Worm (Caenorhabditis elegans) whole organism, L1 larva: ENCODE results near the gene mdt-9.

Experiments used
- F16B12.6 ChIP-seq: fragments of 150-350 bp; optimal IDR thresholded peaks from 2 replicates; lab custom pipeline; 2014; ENCODE audit warnings: missing biosample characterization, missing genetic modification characterization
- Y116A8C.19 ChIP-seq: sonication (generic microtip); optimal IDR thresholded peaks from 2 replicates; lab custom pipeline; 2016; ENCODE audit warnings: missing compliant biosample characterization, missing genetic modification characterization, borderline replicate concordance
- aha-1 ChIP-seq: fragments of 150-350 bp; optimal IDR thresholded peaks from 2 replicates; lab custom pipeline; 2014; ENCODE audit warnings: missing biosample characterization, missing genetic modification characterization
- blmp-1 ChIP-seq: fragments of 150-350 bp; optimal IDR thresholded peaks from 2 replicates; lab custom pipeline; 2014; ENCODE audit warnings: missing biosample characterization, missing genetic modification characterization
- ceh-88 ChIP-seq: fragments of 200-800 bp; sonication (Bioruptor generic); IDR thresholded peaks from 2 replicates; pipeline ENCODE4 v1.3.6; 2022; ENCODE audit warnings: missing genetic modification characterization, missing compliant biosample characterization
- efl-1 ChIP-seq, 4 experiments: fragments of 150-350 bp; optimal IDR thresholded peaks in 3 of 4; peaks in 1 of 4; 1 replicate in 1 of 4; 2 replicates in 3 of 4; lab custom pipeline; 2014; ENCODE audit warnings: missing biosample characterization in 2 of 4, missing genetic modification characterization in 2 of 4, missing genetic modification reagents in 2 of 4
- efl-3 ChIP-seq: fragments of 200-800 bp; sonication (Bioruptor generic); optimal IDR thresholded peaks from 2 replicates; lab custom pipeline; 2018; ENCODE audit warnings: mild to moderate bottlenecking, missing genetic modification characterization, missing compliant biosample characterization
- elt-2 ChIP-seq: sonication (generic microtip); optimal IDR thresholded peaks from 2 replicates; lab custom pipeline; 2016; ENCODE audit warnings: missing genetic modification characterization, mild to moderate bottlenecking, inconsistent platforms, missing compliant biosample characterization, missing genetic modification reagents
- elt-3 ChIP-seq, 6 experiments: fragments of 150-350 bp in 1 of 6; sonication (generic microtip); optimal IDR thresholded peaks; 2 replicates each; lab custom pipeline; 2017 to 2018; ENCODE audit warnings: missing biosample characterization in 6 of 6, missing genetic modification characterization in 6 of 6, inconsistent platforms in 1 of 6
- ets-5 ChIP-seq: fragments of 200-800 bp; sonication (Bioruptor generic); IDR thresholded peaks from 2 replicates; pipeline ENCODE4 v1.3.6; 2022; ENCODE audit warnings: missing genetic modification characterization, missing compliant biosample characterization
- fkh-10 ChIP-seq: sonication (generic microtip); optimal IDR thresholded peaks from 2 replicates; lab custom pipeline; 2017; ENCODE audit warnings: missing biosample characterization, missing genetic modification reagents, missing genetic modification characterization
- fkh-8 ChIP-seq: sonication (generic microtip); optimal IDR thresholded peaks from 2 replicates; lab custom pipeline; 2016; ENCODE audit warnings: mild to moderate bottlenecking, missing genetic modification characterization, missing compliant biosample characterization
- hlh-4 ChIP-seq: sonication (generic microtip); optimal IDR thresholded peaks from 2 replicates; lab custom pipeline; 2016; ENCODE audit warnings: mild to moderate bottlenecking, missing genetic modification characterization, missing compliant biosample characterization
- hpl-2 ChIP-seq: fragments of 150-350 bp; optimal IDR thresholded peaks from 2 replicates; lab custom pipeline; 2014; ENCODE audit warnings: missing biosample characterization, missing genetic modification reagents, missing genetic modification characterization
- isw-1 ChIP-seq: fragments of 200-800 bp; sonication (Bioruptor generic); IDR thresholded peaks from 2 replicates; pipeline ENCODE4 v1.3.6; 2022; ENCODE audit warnings: missing genetic modification characterization, missing compliant biosample characterization
- jun-1 ChIP-seq: fragments of 150-350 bp; optimal IDR thresholded peaks from 2 replicates; lab custom pipeline; 2014; ENCODE audit warnings: missing biosample characterization, missing genetic modification reagents, missing genetic modification characterization
- lin-13 ChIP-seq: fragments of 150-350 bp; optimal IDR thresholded peaks from 2 replicates; lab custom pipeline; 2014; ENCODE audit warnings: missing biosample characterization, missing genetic modification reagents, missing genetic modification characterization
- lin-14 ChIP-seq: fragments of 200-800 bp; sonication (Bioruptor generic); optimal IDR thresholded peaks from 2 replicates; lab custom pipeline; 2018; ENCODE audit warnings: mild to moderate bottlenecking, missing genetic modification characterization, moderate library complexity, missing compliant biosample characterization
- lin-39 ChIP-seq: fragments of 150-350 bp; optimal IDR thresholded peaks from 2 replicates; lab custom pipeline; 2014; ENCODE audit warnings: missing biosample characterization, missing genetic modification reagents, missing genetic modification characterization
- lsy-2 ChIP-seq, 2 experiments: fragments of 150-350 bp; optimal IDR thresholded peaks; 2 replicates each; lab custom pipeline; 2014; ENCODE audit warnings: missing biosample characterization in 2 of 2, missing genetic modification characterization in 2 of 2
- nhr-12 ChIP-seq: sonication (generic microtip); optimal IDR thresholded peaks from 2 replicates; lab custom pipeline; 2017; ENCODE audit warnings: missing biosample characterization, missing genetic modification characterization
- nhr-237 ChIP-seq: fragments of 150-350 bp; optimal IDR thresholded peaks from 2 replicates; lab custom pipeline; 2014; ENCODE audit warnings: missing biosample characterization, missing genetic modification characterization
- nhr-28 ChIP-seq: fragments of 150-350 bp; optimal IDR thresholded peaks from 2 replicates; lab custom pipeline; 2014; ENCODE audit warnings: missing biosample characterization, missing genetic modification characterization
- nhr-47 ChIP-seq: sonication (generic microtip); optimal IDR thresholded peaks from 2 replicates; lab custom pipeline; 2016; ENCODE audit warnings: mild to moderate bottlenecking, missing genetic modification characterization, moderate library complexity, missing compliant biosample characterization
- nhr-76 ChIP-seq: sonication (generic microtip); optimal IDR thresholded peaks from 2 replicates; lab custom pipeline; 2017; ENCODE audit warnings: missing biosample characterization, missing genetic modification characterization
- nhr-90 ChIP-seq: sonication (generic microtip); optimal IDR thresholded peaks from 2 replicates; lab custom pipeline; 2016; ENCODE audit warnings: mild to moderate bottlenecking, missing genetic modification characterization, missing compliant biosample characterization; ENCODE audit not compliant: poor library complexity
- pag-3 ChIP-seq: sonication (generic microtip); optimal IDR thresholded peaks from 2 replicates; lab custom pipeline; 2017; ENCODE audit warnings: missing genetic modification characterization, mild to moderate bottlenecking, missing compliant biosample characterization, antibody characterized with exemption, borderline replicate concordance; ENCODE audit not compliant: insufficient read depth
- rnt-1 ChIP-seq: sonication (generic microtip); optimal IDR thresholded peaks from 2 replicates; lab custom pipeline; 2016; ENCODE audit warnings: mild to moderate bottlenecking, missing genetic modification characterization, moderate library complexity, missing compliant biosample characterization
- snpc-4 ChIP-seq: fragments of 150-350 bp; optimal IDR thresholded peaks from 2 replicates; lab custom pipeline; 2014; ENCODE audit warnings: missing biosample characterization, missing genetic modification characterization
- snu-23 ChIP-seq: sonication (generic microtip); optimal IDR thresholded peaks from 2 replicates; lab custom pipeline; 2016; ENCODE audit warnings: missing genetic modification characterization, missing compliant biosample characterization
- sptf-1 ChIP-seq: fragments of 150-350 bp; optimal IDR thresholded peaks from 2 replicates; lab custom pipeline; 2014; ENCODE audit warnings: missing biosample characterization, missing genetic modification characterization
- sup-37 ChIP-seq: fragments of 200-800 bp; sonication (Bioruptor generic); optimal IDR thresholded peaks from 2 replicates; lab custom pipeline; 2018; ENCODE audit warnings: mild to moderate bottlenecking, missing genetic modification characterization, missing compliant biosample characterization
- unc-30 ChIP-seq: sonication (generic microtip); optimal IDR thresholded peaks from 2 replicates; lab custom pipeline; 2017; ENCODE audit warnings: missing biosample characterization, missing genetic modification characterization
- xbp-1 ChIP-seq: sonication (generic microtip); optimal IDR thresholded peaks from 2 replicates; lab custom pipeline; 2016; ENCODE audit warnings: missing genetic modification characterization, missing compliant biosample characterization
- zag-1 ChIP-seq: fragments of 150-350 bp; optimal IDR thresholded peaks from 2 replicates; lab custom pipeline; 2014; ENCODE audit warnings: missing biosample characterization, missing genetic modification characterization

mdt-9 gene

DNA sequence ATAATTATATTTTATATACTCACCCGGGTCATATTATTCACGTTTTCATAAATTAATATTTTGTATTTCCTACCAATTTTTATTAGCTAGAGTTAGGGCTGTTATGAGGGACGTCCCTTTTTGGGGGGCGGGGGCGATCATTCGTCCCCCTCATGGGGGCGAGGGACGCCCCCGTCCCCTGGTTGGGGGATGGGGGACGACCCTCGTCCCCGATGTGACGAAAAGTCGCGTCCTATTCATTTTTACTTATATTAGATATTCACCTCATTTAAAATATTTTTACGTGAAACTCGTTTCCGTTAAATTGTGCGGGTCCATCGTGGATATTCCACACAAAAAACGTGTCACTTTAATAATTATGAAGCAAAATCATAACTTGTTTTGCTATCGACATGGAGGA is 37.6 kb upstream of the mdt-9 start, which contains the start of gene W02A2.12:
TSS of gene W02A2.12 (minus strand) at position 240 of the 400 bp plus-strand sequence.
- TF ChIP-seq ets-5 (GFP tag; lab: Robert Waterston, UW): no peak
- no peak for TF ChIP-seq F16B12.6
- TF ChIP-seq, all 84 proteins: peak for 0

DNA sequence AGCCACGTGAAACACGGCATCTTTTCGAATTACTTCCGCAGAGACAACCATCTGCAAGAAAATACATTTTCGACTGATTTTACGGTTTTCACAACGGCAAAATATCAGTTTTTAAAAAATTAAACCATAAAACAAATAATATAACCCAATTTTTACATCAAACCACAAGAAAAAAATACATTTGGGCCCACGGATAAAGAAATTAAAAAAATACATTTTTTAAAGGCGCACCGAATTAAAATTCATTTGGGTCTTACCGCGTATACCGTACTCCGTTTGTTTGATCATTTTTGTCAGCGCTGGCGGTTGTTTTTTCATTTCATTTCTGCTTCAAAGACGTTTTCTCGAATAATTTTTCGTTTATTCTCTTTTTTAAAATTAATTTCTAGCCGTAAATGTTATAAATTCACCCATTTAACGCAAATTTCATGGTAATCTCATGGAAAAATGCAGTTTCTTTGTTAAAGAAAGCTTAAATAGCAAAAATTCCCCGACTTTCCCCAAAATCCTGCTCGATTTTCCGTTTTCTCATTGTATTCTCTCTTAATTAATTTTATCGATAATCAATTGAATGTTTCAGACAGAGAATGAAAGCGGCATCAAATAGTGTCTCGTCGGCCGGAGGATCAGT is 32.9 kb upstream of the mdt-9 start, which contains the start of the genes rec-8 and mex-5:
TSS of gene rec-8 (minus strand) at position 51 of the 631 bp plus-strand sequence.
TSS of gene mex-5 (plus strand) at position 581 of the 631 bp plus-strand sequence.
- TF ChIP-seq lin-13 (GFP tag; lab: Kevin White, UChicago): no peak
- TF ChIP-seq fkh-8 (tag; lab: Kevin White, UChicago): no peak
- no peak for TF ChIP-seq lin-39 (tag; lab: Kevin White, UChicago)
- TF ChIP-seq lsy-2 (tag; optimal IDR thresholded peaks at IDR 0.05; lab: Kevin White, UChicago): no peak
- TF ChIP-seq pag-3: no peak
- TF ChIP-seq nhr-47 (tag; lab: Kevin White, UChicago): no peak
- TF ChIP-seq sptf-1: no peak
- TF ChIP-seq unc-30: no peak
- TF ChIP-seq elt-2 (tag; lab: Kevin White, UChicago): no peak
- TF ChIP-seq isw-1 (GFP tag; lab: Robert Waterston, UW): no peak
- no peak for TF ChIP-seq nhr-12
- no peak for TF ChIP-seq efl-1 (optimal IDR thresholded peaks at IDR 0.05; lab: Kevin White, UChicago)
- no peak for TF ChIP-seq efl-1 (GFP tag; optimal IDR thresholded peaks at IDR 0.05 in 1 of 2; lab: Kevin White, UChicago)
- TF ChIP-seq jun-1: no peak
- no peak for TF ChIP-seq hlh-4 (tag; lab: Kevin White, UChicago)
- no peak for TF ChIP-seq efl-3 (GFP tag; lab: Kevin White, UChicago)
- TF ChIP-seq sup-37: no peak

- TF ChIP-seq zag-1 (tag; lab: Kevin White, UChicago) (no peak), nhr-237 (tag; lab: Kevin White, UChicago) (no peak), efl-1 (optimal IDR thresholded peaks at IDR 0.05; lab: Kevin White, UChicago) (no peak), efl-1 (GFP tag; optimal IDR thresholded peaks at IDR 0.05 in 1 of 2; lab: Kevin White, UChicago) (peak in 1 of 2 experiments; percentile 91), aha-1 (no peak), nhr-90 (tag; lab: Kevin White, UChicago) (no peak), hpl-2 (GFP tag; lab: Kevin White, UChicago) (no peak)
Measured at ce11 chrIV:13354044-13354443, 32.1 kb upstream of the mdt-9 start.

ce11 chrIV:13356005-13356404 is 30.2 kb upstream of the mdt-9 start:
- no peak for TF ChIP-seq blmp-1 (tag; lab: Kevin White, UChicago)
- TF ChIP-seq xbp-1 (tag; lab: Kevin White, UChicago): no peak
- TF ChIP-seq nhr-28 (tag; lab: Kevin White, UChicago): no peak
- TF ChIP-seq isw-1 (GFP tag; lab: Robert Waterston, UW): no peak
- no peak for TF ChIP-seq Y116A8C.19 (tag; lab: Kevin White, UChicago)
- no peak for TF ChIP-seq rnt-1 (tag; lab: Kevin White, UChicago)
- no peak for TF ChIP-seq snu-23 (GFP tag; lab: Kevin White, UChicago)
- TF ChIP-seq lin-14 (GFP tag; lab: Kevin White, UChicago): no peak
- TF ChIP-seq hpl-2 (GFP tag; lab: Kevin White, UChicago): no peak

ce11 chrIV:13358488-13358887 is 27.7 kb upstream of the mdt-9 start, which contains the start of gene W02A2.8:
Gene W02A2.8 (minus strand): TSS chrIV:13358588.
- no peak for TF ChIP-seq nhr-12
- no peak for TF ChIP-seq F16B12.6
- TF ChIP-seq lsy-2 (tag; optimal IDR thresholded peaks at IDR 0.05; lab: Kevin White, UChicago): no peak
- TF ChIP-seq elt-3 (tag; optimal IDR thresholded peaks at IDR 0.05; lab: Kevin White, UChicago): no peak
- TF ChIP-seq ceh-88 (GFP tag; lab: Robert Waterston, UW): no peak
- no peak for TF ChIP-seq lin-13 (GFP tag; lab: Kevin White, UChicago)
- TF ChIP-seq fkh-10 (GFP tag; lab: Kevin White, UChicago): no peak
- no peak for TF ChIP-seq nhr-76 (tag; lab: Kevin White, UChicago)
- TF ChIP-seq rnt-1 (tag; lab: Kevin White, UChicago): no peak
- TF ChIP-seq snpc-4 (tag; lab: Kevin White, UChicago): no peak
